4 fruit fly cellular contexts compared by ENCODE assay signal in genomic region chr2L:2857862-2858734, dm6.
TF ChIP-seq lines count a peak whose summit lies in the region.

No protein-coding gene starts in this region.

TF ChIP-seq in whole organism, adult, 20 proteins besides CTCF, POLR2A, EP300 and RAD21 (continued from another document):
- TF ChIP-seq cic (GFP tag; optimal IDR thresholded peaks at IDR 0.05; lab: Kevin White, UChicago) (peak; percentile 94), CG14711 (tag; optimal IDR thresholded peaks at IDR 0.05; lab: Kevin White, UChicago) (peak; percentile 10)

TF ChIP-seq in whole organism, embryonic, 481 proteins besides CTCF, POLR2A, EP300 and RAD21 (continued from another document and continues in another):
- TF ChIP-seq mirr (GFP tag; optimal IDR thresholded peaks at IDR 0.05; lab: Kevin White, UChicago) (peak; percentile 84), CG17361 (GFP tag; IDR thresholded peaks at IDR 0.05; lab: Robert Waterston, UW) (no peak), fd102C (GFP tag; optimal IDR thresholded peaks at IDR 0.05; lab: Kevin White, UChicago) (no peak), CG4360 (GFP tag; IDR thresholded peaks at IDR 0.05; lab: Robert Waterston, UW) (0 out of 2 replicates have a peak, but pooled peaks have one; percentile 30), bcd (GFP tag; optimal IDR thresholded peaks at IDR 0.05; lab: Kevin White, UChicago) (no peak), CG11696 (GFP tag; IDR thresholded peaks at IDR 0.05; lab: Robert Waterston, UW) (no peak), Atf-2 (GFP tag; optimal IDR thresholded peaks at IDR 0.05; lab: Kevin White, UChicago) (no peak), sug (tag; optimal IDR thresholded peaks at IDR 0.05; lab: Kevin White, UChicago) (peak; percentile 44), abd-A (tag; optimal IDR thresholded peaks at IDR 0.05; lab: Kevin White, UChicago) (peak; percentile 42), sc (optimal IDR thresholded peaks at IDR 0.05; lab: Kevin White, UChicago) (no peak), sc (GFP tag; optimal IDR thresholded peaks at IDR 0.05; lab: Kevin White, UChicago) (no peak), otp (GFP tag; IDR thresholded peaks at IDR 0.05; lab: Robert Waterston, UW) (no peak), zf30C (GFP tag; optimal IDR thresholded peaks at IDR 0.05; lab: Kevin White, UChicago) (no peak), gt (GFP tag; IDR thresholded peaks at IDR 0.05; lab: Robert Waterston, UW) (no peak), hth (optimal IDR thresholded peaks at IDR 0.05; lab: Kevin White, UChicago) (no peak), ap (GFP tag; IDR thresholded peaks at IDR 0.05; lab: Robert Waterston, UW) (no peak), bbx (GFP tag; IDR thresholded peaks at IDR 0.05; lab: Robert Waterston, UW; ENCODE audit: partially characterized antibody) (0 out of 2 replicates have a peak, but pooled peaks have one; percentile 14), Hmr (GFP tag; optimal IDR thresholded peaks at IDR 0.05; lab: Kevin White, UChicago) (no peak), CG9817 (tag; optimal IDR thresholded peaks at IDR 0.05; lab: Kevin White, UChicago) (no peak), org-1 (GFP tag; optimal IDR thresholded peaks at IDR 0.05; lab: Kevin White, UChicago) (no peak), nau (GFP tag; optimal IDR thresholded peaks at IDR 0.05; lab: Kevin White, UChicago) (no peak), bab2 (GFP tag; optimal IDR thresholded peaks at IDR 0.05; lab: Kevin White, UChicago) (no peak), gfzf (GFP tag; optimal IDR thresholded peaks at IDR 0.05; lab: Kevin White, UChicago) (no peak), CG3281 (GFP tag; optimal IDR thresholded peaks at IDR 0.05; lab: Kevin White, UChicago) (peak; percentile 23), CG12942 (GFP tag; optimal IDR thresholded peaks at IDR 0.05; lab: Kevin White, UChicago) (no peak), CG10543 (GFP tag; optimal IDR thresholded peaks at IDR 0.05; lab: Kevin White, UChicago) (peak; percentile 53), Lpt (GFP tag; optimal IDR thresholded peaks at IDR 0.05; lab: Kevin White, UChicago) (no peak), CG7271 (tag; optimal IDR thresholded peaks at IDR 0.05; lab: Kevin White, UChicago) (no peak), sr (GFP tag; IDR thresholded peaks at IDR 0.05; lab: Robert Waterston, UW) (no peak), sd (tag; optimal IDR thresholded peaks at IDR 0.05; lab: Kevin White, UChicago) (peak; percentile 66), CG15269 (tag; optimal IDR thresholded peaks at IDR 0.05; lab: Kevin White, UChicago) (peak; percentile 25), schlank (tag; optimal IDR thresholded peaks at IDR 0.05; lab: Kevin White, UChicago) (no peak), Dek (tag; optimal IDR thresholded peaks at IDR 0.05; lab: Kevin White, UChicago) (peak; percentile 11), dysf (GFP tag; IDR thresholded peaks at IDR 0.05; lab: Robert Waterston, UW) (0 out of 3 replicates have a peak, but pooled peaks have one; percentile 40), nerfin-2 (GFP tag; IDR thresholded peaks at IDR 0.05; lab: Robert Waterston, UW; ENCODE audit: partially characterized antibody) (no peak), unpg (GFP tag; optimal IDR thresholded peaks at IDR 0.05; lab: Kevin White, UChicago) (peak; percentile 13), CG15696 (tag; optimal IDR thresholded peaks at IDR 0.05; lab: Kevin White, UChicago) (no peak), CG13287 (GFP tag; IDR thresholded peaks at IDR 0.05; lab: Robert Waterston, UW; ENCODE audit: partially characterized antibody) (no peak), wor (GFP tag; IDR thresholded peaks at IDR 0.05; lab: Robert Waterston, UW) (no peak), Ssrp (tag; optimal IDR thresholded peaks at IDR 0.05; lab: Kevin White, UChicago) (peak; percentile 55), CG12219 (GFP tag; optimal IDR thresholded peaks at IDR 0.05; lab: Kevin White, UChicago) (no peak), CG3407 (GFP tag; optimal IDR thresholded peaks at IDR 0.05; lab: Kevin White, UChicago) (no peak), dimm (GFP tag; IDR thresholded peaks at IDR 0.05; lab: Robert Waterston, UW) (no peak), luna (GFP tag; optimal IDR thresholded peaks at IDR 0.05; lab: Kevin White, UChicago) (no peak)

TF ChIP-seq in whole organism, prepupa, 60 proteins besides CTCF, POLR2A, EP300 and RAD21 (continued from another document):
- peak; percentile 78 for TF ChIP-seq net (GFP tag; optimal IDR thresholded peaks at IDR 0.05; lab: Kevin White, UChicago)
- TF ChIP-seq achi (GFP tag; optimal IDR thresholded peaks at IDR 0.05; lab: Kevin White, UChicago): peak; percentile 66
- TF ChIP-seq dsx (GFP tag; optimal IDR thresholded peaks at IDR 0.05; lab: Kevin White, UChicago; ENCODE audit: poor library complexity, severe bottlenecking): no peak
- TF ChIP-seq OdsH (GFP tag; optimal IDR thresholded peaks at IDR 0.05; lab: Kevin White, UChicago): peak; percentile 54
- peak; percentile 39 for TF ChIP-seq Sox102F (GFP tag; optimal IDR thresholded peaks at IDR 0.05; lab: Kevin White, UChicago)
- TF ChIP-seq Met (GFP tag; optimal IDR thresholded peaks at IDR 0.05; lab: Kevin White, UChicago): peak; percentile 46
- TF ChIP-seq CG11902 (GFP tag; optimal IDR thresholded peaks at IDR 0.05; lab: Kevin White, UChicago): no peak
- peak; percentile 84 for TF ChIP-seq CG32006 (GFP tag; optimal IDR thresholded peaks at IDR 0.05; lab: Kevin White, UChicago)
- peak; percentile 78 for TF ChIP-seq svp (GFP tag; lab: Kevin White, UChicago)
- TF ChIP-seq salr (GFP tag; optimal IDR thresholded peaks at IDR 0.05; lab: Kevin White, UChicago): peak in 1 of 2 experiments; percentile 43
- TF ChIP-seq CG6276 (GFP tag; optimal IDR thresholded peaks at IDR 0.05; lab: Kevin White, UChicago): peak; percentile 87
- peak; percentile 92 for TF ChIP-seq fkh (GFP tag; optimal IDR thresholded peaks at IDR 0.05; lab: Kevin White, UChicago)
- TF ChIP-seq cyc (GFP tag; optimal IDR thresholded peaks at IDR 0.05; lab: Kevin White, UChicago): no peak
- TF ChIP-seq CG6808 (GFP tag; optimal IDR thresholded peaks at IDR 0.05; lab: Kevin White, UChicago): peak; percentile 42
- TF ChIP-seq Smox (GFP tag; optimal IDR thresholded peaks at IDR 0.05; lab: Kevin White, UChicago): peak; percentile 50
- peak; percentile 54 for TF ChIP-seq CG10669 (GFP tag; optimal IDR thresholded peaks at IDR 0.05; lab: Kevin White, UChicago)
- peak; percentile 88 for TF ChIP-seq CG8119 (GFP tag; IDR thresholded peaks at IDR 0.05; lab: Robert Waterston, UW)
- peak; percentile 70 for TF ChIP-seq Gug (GFP tag; IDR thresholded peaks at IDR 0.05; lab: Robert Waterston, UW)
- TF ChIP-seq esn (GFP tag; optimal IDR thresholded peaks at IDR 0.05; lab: Kevin White, UChicago): peak; percentile 44
- peak; percentile 61 for TF ChIP-seq Blimp-1 (GFP tag; optimal IDR thresholded peaks at IDR 0.05; lab: Kevin White, UChicago)
- TF ChIP-seq CG3032 (tag; optimal IDR thresholded peaks at IDR 0.05; lab: Kevin White, UChicago): no peak
- TF ChIP-seq CG7368 (GFP tag; optimal IDR thresholded peaks at IDR 0.05; lab: Kevin White, UChicago): no peak
- TF ChIP-seq CG3919 (GFP tag; optimal IDR thresholded peaks at IDR 0.05; lab: Kevin White, UChicago): peak; percentile 77
- TF ChIP-seq eg (GFP tag; IDR thresholded peaks at IDR 0.05; lab: Robert Waterston, UW): peak; percentile 88
- peak; percentile 17 for TF ChIP-seq lz (GFP tag; optimal IDR thresholded peaks at IDR 0.05; lab: Kevin White, UChicago)
- TF ChIP-seq spab (GFP tag; optimal IDR thresholded peaks at IDR 0.05; lab: Kevin White, UChicago): peak; percentile 50
- TF ChIP-seq CG11762 (GFP tag; optimal IDR thresholded peaks at IDR 0.05; lab: Kevin White, UChicago; ENCODE audit: insufficient read depth): peak; percentile 36
- peak; percentile 47 for TF ChIP-seq vri (GFP tag; optimal IDR thresholded peaks at IDR 0.05; lab: Kevin White, UChicago)
- no peak for TF ChIP-seq fd85E (GFP tag; optimal IDR thresholded peaks at IDR 0.05; lab: Kevin White, UChicago)
- TF ChIP-seq acj6 (GFP tag; optimal IDR thresholded peaks at IDR 0.05; lab: Kevin White, UChicago): peak; percentile 69
- TF ChIP-seq Sox14 (GFP tag; optimal IDR thresholded peaks at IDR 0.05; lab: Kevin White, UChicago): peak; percentile 16
- TF ChIP-seq ss (GFP tag; optimal IDR thresholded peaks at IDR 0.05; lab: Kevin White, UChicago): peak; percentile 23 to 47
- peak; percentile 6 for TF ChIP-seq Ets96B (tag; optimal IDR thresholded peaks at IDR 0.05; lab: Kevin White, UChicago)
- TF ChIP-seq CG6792 (GFP tag; optimal IDR thresholded peaks at IDR 0.05; lab: Kevin White, UChicago): peak; percentile 52
- TF ChIP-seq Eip93F (GFP tag; optimal IDR thresholded peaks at IDR 0.05; lab: Kevin White, UChicago): no peak
- TF ChIP-seq Eip75B (GFP tag; optimal IDR thresholded peaks at IDR 0.05; lab: Kevin White, UChicago): peak; percentile 14
- no peak for TF ChIP-seq Ets21C (GFP tag; optimal IDR thresholded peaks at IDR 0.05; lab: Kevin White, UChicago)
- peak; percentile 89 for TF ChIP-seq CG15336 (GFP tag; IDR thresholded peaks at IDR 0.05; lab: Robert Waterston, UW)
- peak; percentile 44; the same call in 1 of the 2 replicates for TF ChIP-seq CG11294 (GFP tag; IDR thresholded peaks at IDR 0.05; lab: Robert Waterston, UW)
- TF ChIP-seq dac (GFP tag; optimal IDR thresholded peaks at IDR 0.05; lab: Kevin White, UChicago): peak; percentile 66

TF ChIP-seq in whole organism, wandering third instar larva, 38 proteins besides CTCF, POLR2A, EP300 and RAD21 (continued from another document):
- TF ChIP-seq Hr83 (GFP tag; optimal IDR thresholded peaks at IDR 0.05; lab: Kevin White, UChicago; ENCODE audit: poor library complexity, severe bottlenecking) (peak; percentile 32), N (GFP tag; optimal IDR thresholded peaks at IDR 0.05; lab: Kevin White, UChicago) (no peak), br (GFP tag; optimal IDR thresholded peaks at IDR 0.05; lab: Kevin White, UChicago) (peak; percentile 33), tai (GFP tag; optimal IDR thresholded peaks at IDR 0.05; lab: Kevin White, UChicago) (peak; percentile 45), woc (GFP tag; optimal IDR thresholded peaks at IDR 0.05; lab: Kevin White, UChicago) (peak; percentile 47)
